Worm (Caenorhabditis elegans): ENCODE data around the gene cest-34.

The cest-34 gene

DNA sequence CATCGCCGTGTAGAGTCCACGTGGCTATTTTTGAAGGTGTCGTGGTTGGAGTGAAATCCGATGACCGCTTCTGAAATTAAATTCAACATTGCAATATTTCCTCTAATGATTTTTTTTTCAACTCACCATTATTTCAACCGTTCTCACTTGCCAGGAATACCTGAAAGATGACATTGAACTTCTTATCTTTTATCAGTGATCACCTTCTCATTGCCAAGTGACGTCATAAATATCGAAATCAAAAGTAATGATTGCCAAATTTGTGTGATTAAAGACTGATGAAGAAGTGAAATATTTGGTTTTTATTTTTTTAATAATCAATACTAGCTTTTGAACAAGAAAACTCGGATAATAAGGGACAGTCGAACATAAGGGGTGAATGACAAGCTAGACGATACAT is 30.2 kb downstream of the cest-34 start, which contains the start of gene W02F12.4:
Gene W02F12.4 (minus strand): TSS at position 164 of the 400 bp plus-strand sequence.
- peak; percentile 6 for TF ChIP-seq nhr-48 (tag; optimal IDR thresholded peaks at IDR 0.05)
- peak; percentile 28 for TF ChIP-seq nhr-6 (tag; optimal IDR thresholded peaks at IDR 0.05)
- TF ChIP-seq duxl-1 (tag; optimal IDR thresholded peaks at IDR 0.05; ENCODE audit: poor library complexity), result no peak
- TF ChIP-seq rbr-2 (tag; optimal IDR thresholded peaks at IDR 0.05), result no peak
- TF ChIP-seq mxl-3 (GFP tag; optimal IDR thresholded peaks at IDR 0.05), result peak; percentile 39
- peak; percentile 66 for TF ChIP-seq hlh-11 (tag; optimal IDR thresholded peaks at IDR 0.05)
- peak; percentile 44 for TF ChIP-seq hlh-30 (tag; optimal IDR thresholded peaks at IDR 0.05; ENCODE audit: insufficient read depth)
- no peak for TF ChIP-seq lin-15B (tag; optimal IDR thresholded peaks at IDR 0.05)
- peak; percentile 58 for TF ChIP-seq mep-1 (tag; optimal IDR thresholded peaks at IDR 0.05)
- TF ChIP-seq dve-1 (tag; optimal IDR thresholded peaks at IDR 0.05; ENCODE audit: insufficient read depth), result peak; percentile 81
- peak; percentile 84 for TF ChIP-seq pqm-1 (tag; optimal IDR thresholded peaks at IDR 0.05)
- peak in 1 of 2 experiments; percentile 48 for TF ChIP-seq lsy-2 (tag; optimal IDR thresholded peaks at IDR 0.05)
- no peak for TF ChIP-seq nhr-41 (GFP tag; IDR thresholded peaks at IDR 0.05)
- TF ChIP-seq php-3 (GFP tag; IDR thresholded peaks at IDR 0.05), result 0 out of 2 replicates have a peak, but pooled peaks have one; percentile 7
- peak; percentile 66 for TF ChIP-seq nhr-28 (tag; optimal IDR thresholded peaks at IDR 0.05)
- TF ChIP-seq nhr-102 (tag; optimal IDR thresholded peaks at IDR 0.05), result peak; percentile 30
- TF ChIP-seq F10B5.3 (tag; optimal IDR thresholded peaks at IDR 0.05), result no peak
- TF ChIP-seq madf-5 (GFP tag; IDR thresholded peaks at IDR 0.05), result no peak
- no peak for TF ChIP-seq zfp-3 (GFP tag; conservative IDR thresholded peaks at IDR 0.05)
- TF ChIP-seq T20F7.1 (GFP tag; optimal IDR thresholded peaks at IDR 0.05), result peak; percentile 79
- peak; percentile 11 for TF ChIP-seq mes-2 (tag; optimal IDR thresholded peaks at IDR 0.05; ENCODE audit: poor library complexity, severe bottlenecking)
- TF ChIP-seq skn-1 (tag; optimal IDR thresholded peaks at IDR 0.05), result no peak
- TF ChIP-seq daf-16 (GFP tag; optimal IDR thresholded peaks at IDR 0.05), result no peak
- TF ChIP-seq daf-16 (tag; optimal IDR thresholded peaks at IDR 0.05), result peak; percentile 67
- peak; percentile 76 for TF ChIP-seq dmd-6 (GFP tag; IDR thresholded peaks at IDR 0.05)
- TF ChIP-seq F49E8.2 (tag; optimal IDR thresholded peaks at IDR 0.05; ENCODE audit: borderline replicate concordance), result no peak
- 0 out of 2 replicates have a peak, but pooled peaks have one; percentile 33 for TF ChIP-seq tra-1 (GFP tag; IDR thresholded peaks at IDR 0.05)
- peak; percentile 62 for TF ChIP-seq nhr-77 (tag; optimal IDR thresholded peaks at IDR 0.05)
- no peak for TF ChIP-seq lin-13 (GFP tag; optimal IDR thresholded peaks at IDR 0.05)
- 0 out of 2 replicates have a peak, but pooled peaks have one; percentile 53 for TF ChIP-seq lin-1 (GFP tag; IDR thresholded peaks at IDR 0.05)
- TF ChIP-seq snpc-4 (tag; optimal IDR thresholded peaks at IDR 0.05), result no peak
- TF ChIP-seq nhr-42 (GFP tag; IDR thresholded peaks at IDR 0.05), result no peak

DNA sequence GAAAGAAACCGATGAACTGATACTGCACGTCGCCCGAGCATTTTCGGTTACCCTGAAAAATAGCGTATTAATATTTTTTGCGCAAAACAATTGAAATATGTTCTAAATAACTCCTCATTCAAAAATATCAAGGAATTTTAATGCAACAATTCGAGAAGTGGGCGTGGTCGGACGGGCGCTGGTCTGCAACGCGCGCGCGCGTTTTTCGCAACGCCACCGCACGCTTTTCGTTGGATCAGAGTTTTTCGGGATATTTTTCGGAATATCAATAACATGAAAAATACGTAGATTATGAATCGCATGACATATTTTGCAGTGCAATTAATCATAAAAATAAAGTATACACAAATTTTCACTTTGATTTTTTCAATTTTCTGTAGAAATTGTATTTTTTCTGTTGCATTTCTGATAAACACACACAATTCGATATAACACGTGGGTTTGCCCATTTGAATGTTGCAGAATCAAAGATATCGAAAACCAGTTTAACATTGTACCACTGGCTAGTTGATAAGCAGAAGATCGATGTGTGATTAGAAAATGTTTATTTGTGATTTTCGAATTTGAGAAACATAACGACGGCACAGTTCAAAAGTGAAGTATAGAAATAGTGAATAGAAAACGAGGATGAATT is 32.6 kb downstream of the cest-34 start, which contains the start of gene dlst-1:
Gene dlst-1 (minus strand): TSS at position 52 of the 634 bp plus-strand sequence.
- TF ChIP-seq lin-39 (tag; optimal IDR thresholded peaks at IDR 0.05) (no peak), pqm-1 (tag; optimal IDR thresholded peaks at IDR 0.05) (no peak), pha-4 (GFP tag; IDR thresholded peaks at IDR 0.05) (0 out of 2 replicates have a peak, but pooled peaks have one; percentile 39), pha-4 (tag; optimal IDR thresholded peaks at IDR 0.05) (no peak), lir-3 (tag; optimal IDR thresholded peaks at IDR 0.05) (no peak), aha-1 (tag) (no peak), zip-11 (GFP tag; IDR thresholded peaks at IDR 0.05) (no peak), nhr-42 (GFP tag; IDR thresholded peaks at IDR 0.05) (no peak), zip-2 (tag; optimal IDR thresholded peaks at IDR 0.05) (no peak), aly-2 (tag; optimal IDR thresholded peaks at IDR 0.05) (no peak), nhr-77 (tag; optimal IDR thresholded peaks at IDR 0.05) (no peak), snpc-4 (tag; optimal IDR thresholded peaks at IDR 0.05) (no peak), nhr-11 (tag; optimal IDR thresholded peaks at IDR 0.05) (no peak), ceh-28 (tag; optimal IDR thresholded peaks at IDR 0.05) (no peak), lin-13 (GFP tag; optimal IDR thresholded peaks at IDR 0.05) (no peak), mep-1 (tag; optimal IDR thresholded peaks at IDR 0.05) (peak; percentile 47), daf-19 (GFP tag; conservative IDR thresholded peaks at IDR 0.05) (no peak), dpl-1 (GFP tag; optimal IDR thresholded peaks at IDR 0.05) (peak; percentile 33), lin-1 (GFP tag; IDR thresholded peaks at IDR 0.05) (no peak), attf-4 (tag; optimal IDR thresholded peaks at IDR 0.05) (no peak), nhr-48 (tag; optimal IDR thresholded peaks at IDR 0.05) (peak; percentile 35), egl-27 (tag; optimal IDR thresholded peaks at IDR 0.05) (no peak), F10B5.3 (tag; optimal IDR thresholded peaks at IDR 0.05) (no peak), hmg-1.1 (GFP tag; IDR thresholded peaks at IDR 0.05) (peak; percentile 50; the same call in 1 of the 2 replicates), rbr-2 (tag; optimal IDR thresholded peaks at IDR 0.05) (peak; percentile 37), hlh-30 (tag; optimal IDR thresholded peaks at IDR 0.05; ENCODE audit: insufficient read depth) (no peak), mes-2 (tag; optimal IDR thresholded peaks at IDR 0.05; ENCODE audit: poor library complexity, severe bottlenecking) (peak; percentile 79), daf-16 (GFP tag; optimal IDR thresholded peaks at IDR 0.05) (peak in 1 of 2 experiments; percentile 13), daf-16 (tag; optimal IDR thresholded peaks at IDR 0.05) (peak; percentile 53), ama-1 (optimal IDR thresholded peaks at IDR 0.05) (no peak), nhr-41 (GFP tag; IDR thresholded peaks at IDR 0.05) (no peak)
